Worm (Caenorhabditis elegans): ENCODE measurements around the gene C44B12.6.

Gene C44B12.6

DNA sequence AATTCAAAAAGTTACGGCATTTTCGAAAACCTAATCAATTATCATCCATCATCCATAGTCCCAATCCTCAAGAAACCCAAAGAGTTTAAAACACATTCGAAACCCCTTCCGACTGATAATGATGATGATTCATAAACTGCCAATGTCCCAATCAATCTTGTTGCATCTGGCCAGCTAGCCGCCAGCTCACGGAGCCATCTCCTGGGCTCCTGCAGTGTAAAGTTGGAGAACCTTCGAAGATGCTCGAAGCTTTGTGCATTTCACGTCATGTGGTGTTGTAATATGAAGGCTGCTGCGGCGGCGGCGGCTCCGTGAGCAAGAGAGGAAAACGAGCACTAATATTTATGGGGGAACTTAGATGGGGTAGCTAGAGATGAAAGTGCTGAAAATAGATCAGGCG, 28.5 kb downstream of the C44B12.6 start (continued):
- TF ChIP-seq vab-15 (tag; optimal IDR thresholded peaks at IDR 0.05) (no peak), lin-14 (GFP tag; optimal IDR thresholded peaks at IDR 0.05) (peak; percentile 80), sox-4 (tag; optimal IDR thresholded peaks at IDR 0.05) (no peak), pax-3 (tag; optimal IDR thresholded peaks at IDR 0.05) (no peak), hlh-4 (tag; optimal IDR thresholded peaks at IDR 0.05) (no peak), nhr-77 (tag; optimal IDR thresholded peaks at IDR 0.05) (no peak), nhr-19 (GFP tag; conservative IDR thresholded peaks at IDR 0.05) (peak; percentile 63), lin-39 (tag; optimal IDR thresholded peaks at IDR 0.05) (peak; percentile 85), fkh-8 (tag; optimal IDR thresholded peaks at IDR 0.05) (no peak), nhr-28 (tag; optimal IDR thresholded peaks at IDR 0.05) (no peak), pqm-1 (tag; optimal IDR thresholded peaks at IDR 0.05) (no peak), nhr-84 (tag; optimal IDR thresholded peaks at IDR 0.05) (no peak), jun-1 (tag; optimal IDR thresholded peaks at IDR 0.05) (no peak), tbx-2 (tag; optimal IDR thresholded peaks at IDR 0.05) (peak; percentile 32), hpl-2 (GFP tag; optimal IDR thresholded peaks at IDR 0.05) (no peak), rnt-1 (tag; optimal IDR thresholded peaks at IDR 0.05) (peak; percentile 88), nhr-12 (tag; optimal IDR thresholded peaks at IDR 0.05) (no peak), xbp-1 (tag; optimal IDR thresholded peaks at IDR 0.05) (peak; percentile 7), F16B12.6 (tag; optimal IDR thresholded peaks at IDR 0.05) (no peak), dsc-1 (tag; optimal IDR thresholded peaks at IDR 0.05) (peak; percentile 70), snu-23 (GFP tag; optimal IDR thresholded peaks at IDR 0.05) (peak; percentile 72), sup-37 (GFP tag; optimal IDR thresholded peaks at IDR 0.05) (no peak), alr-1 (tag; optimal IDR thresholded peaks at IDR 0.05; ENCODE audit: borderline replicate concordance) (no peak), C16A3.4 (tag; optimal IDR thresholded peaks at IDR 0.05) (no peak), isw-1 (GFP tag; IDR thresholded peaks at IDR 0.05) (no peak), blmp-1 (tag; optimal IDR thresholded peaks at IDR 0.05) (no peak), fos-1 (tag; optimal IDR thresholded peaks at IDR 0.05) (peak; percentile 12), pag-3 (tag; optimal IDR thresholded peaks at IDR 0.05; ENCODE audit: borderline replicate concordance, insufficient read depth) (peak; percentile 53), nhr-71 (tag; optimal IDR thresholded peaks at IDR 0.05) (peak; percentile 88), nhr-85 (tag) (no peak), lin-13 (GFP tag; optimal IDR thresholded peaks at IDR 0.05) (no peak)

DNA sequence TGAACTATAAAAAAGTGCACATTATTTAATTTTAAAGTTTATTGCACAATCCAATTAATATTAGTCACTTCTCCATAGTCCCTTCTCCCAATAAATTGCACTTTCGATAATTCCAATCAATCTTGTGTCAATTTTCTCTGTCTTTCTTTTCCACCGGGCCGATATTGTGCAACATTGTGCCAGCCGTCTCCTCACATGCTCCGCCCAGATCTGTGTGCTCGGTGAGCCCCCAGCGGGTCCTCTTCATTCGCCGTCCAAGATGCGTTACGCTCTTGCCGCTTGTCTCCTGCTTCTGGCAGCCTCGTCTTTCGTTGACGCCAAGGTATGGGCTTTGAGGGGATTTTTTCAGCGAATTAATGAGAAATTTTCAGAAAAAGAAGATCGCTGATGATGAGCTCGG, 29.4 kb downstream of the C44B12.6 start, which contains the start of gene ost-1:
Gene ost-1, plus strand, starts transcription at position 207 of the 400 bp plus-strand sequence.
- TF ChIP-seq dpl-1 (GFP tag; optimal IDR thresholded peaks at IDR 0.05): no peak
- no peak for TF ChIP-seq unc-98 (GFP tag; IDR thresholded peaks at IDR 0.05)
- TF ChIP-seq sptf-1 (tag; optimal IDR thresholded peaks at IDR 0.05): no peak
- no peak for TF ChIP-seq F16B12.6 (tag; optimal IDR thresholded peaks at IDR 0.05)
- no peak for TF ChIP-seq fkh-10 (GFP tag; optimal IDR thresholded peaks at IDR 0.05)
- TF ChIP-seq mep-1 (tag; optimal IDR thresholded peaks at IDR 0.05): peak; percentile 7
- TF ChIP-seq lsy-2 (tag; optimal IDR thresholded peaks at IDR 0.05): peak in 1 of 2 experiments; percentile 19
- TF ChIP-seq nhr-12 (tag; optimal IDR thresholded peaks at IDR 0.05): no peak
- peak; percentile 11 for TF ChIP-seq dsc-1 (tag; optimal IDR thresholded peaks at IDR 0.05)
- TF ChIP-seq fkh-8 (tag; optimal IDR thresholded peaks at IDR 0.05): no peak
- no peak for TF ChIP-seq aha-1 (tag; optimal IDR thresholded peaks at IDR 0.05)
- peak; percentile 17 for TF ChIP-seq lin-14 (GFP tag; optimal IDR thresholded peaks at IDR 0.05)
- TF ChIP-seq nhr-20 (tag; optimal IDR thresholded peaks at IDR 0.05): peak; percentile 11
- TF ChIP-seq lin-39 (tag; optimal IDR thresholded peaks at IDR 0.05): peak; percentile 75
- TF ChIP-seq ama-1 (optimal IDR thresholded peaks at IDR 0.05): peak; percentile 61
- peak; percentile 48 for TF ChIP-seq rnt-1 (tag; optimal IDR thresholded peaks at IDR 0.05)
- peak; percentile 53 for TF ChIP-seq nhr-71 (tag; optimal IDR thresholded peaks at IDR 0.05)
- TF ChIP-seq nhr-28 (tag; optimal IDR thresholded peaks at IDR 0.05): no peak
- TF ChIP-seq nhr-90 (tag; optimal IDR thresholded peaks at IDR 0.05; ENCODE audit: poor library complexity): no peak

DNA sequence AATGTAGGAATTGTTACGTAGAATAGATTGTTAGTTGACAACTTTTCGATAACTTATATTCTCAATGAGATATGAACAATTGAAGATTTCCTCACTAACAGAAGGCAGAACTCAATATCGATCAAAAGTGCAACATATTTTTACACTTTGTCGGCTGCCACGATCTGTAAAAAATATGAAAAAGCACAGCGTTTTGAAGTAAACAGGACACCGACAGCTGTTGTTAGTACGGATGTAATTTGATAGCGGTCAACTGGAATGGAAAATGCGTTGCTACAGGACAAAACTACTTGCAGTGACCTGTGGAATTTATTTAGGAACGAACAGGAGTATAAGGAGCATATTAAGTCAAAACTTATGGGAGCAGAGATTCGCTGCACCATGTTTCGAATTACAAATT, 30.6 kb downstream of the C44B12.6 start:
- TF ChIP-seq ceh-88 (GFP tag; IDR thresholded peaks at IDR 0.05) (no peak), nhr-237 (tag; optimal IDR thresholded peaks at IDR 0.05) (no peak), mab-9 (GFP tag; IDR thresholded peaks at IDR 0.05) (no peak), egl-13 (tag; optimal IDR thresholded peaks at IDR 0.05) (no peak), nhr-11 (tag; optimal IDR thresholded peaks at IDR 0.05) (no peak), sup-37 (GFP tag; optimal IDR thresholded peaks at IDR 0.05) (no peak), ztf-4 (tag; optimal IDR thresholded peaks at IDR 0.05) (no peak), nhr-71 (tag; optimal IDR thresholded peaks at IDR 0.05) (peak; percentile 29), nhr-85 (tag) (no peak), rnt-1 (tag; optimal IDR thresholded peaks at IDR 0.05) (peak; percentile 28), zag-1 (tag; optimal IDR thresholded peaks at IDR 0.05) (no peak), tlp-1 (tag; optimal IDR thresholded peaks at IDR 0.05) (no peak), pqm-1 (tag; optimal IDR thresholded peaks at IDR 0.05) (no peak), xbp-1 (tag; optimal IDR thresholded peaks at IDR 0.05) (no peak), zip-4 (GFP tag; optimal IDR thresholded peaks at IDR 0.05) (no peak), lsy-2 (tag; optimal IDR thresholded peaks at IDR 0.05) (no peak), lin-15B (tag; optimal IDR thresholded peaks at IDR 0.05) (no peak), alr-1 (tag; optimal IDR thresholded peaks at IDR 0.05; ENCODE audit: borderline replicate concordance) (no peak), lin-14 (GFP tag; optimal IDR thresholded peaks at IDR 0.05) (peak; percentile 29)

All from whole organism, L1 larva.